Fruit fly (Drosophila melanogaster) whole organism, embryonic: Measurements from ENCODE around the gene CG9919.

Experiments
- Abd-B ChIP-seq: fragments of 200-800 bp; sonication (Bioruptor generic); optimal IDR thresholded peaks from 2 replicates; lab custom pipeline; 2018; ENCODE audit warnings: missing biosample characterization, mild to moderate bottlenecking, missing genetic modification characterization, moderate library complexity
- Asciz ChIP-seq: fragments of 200-800 bp; sonication (Bioruptor generic); optimal IDR thresholded peaks from 2 replicates; lab custom pipeline; 2017; ENCODE audit warnings: missing biosample characterization, mild to moderate bottlenecking, missing genetic modification characterization, missing genetic modification reagents
- Atf3 ChIP-seq: fragments of 200-800 bp; sonication (Bioruptor generic); optimal IDR thresholded peaks from 3 replicates; lab custom pipeline; 2016; ENCODE audit warnings: missing biosample characterization, missing genetic modification characterization
- Awh ChIP-seq: fragments of 200-800 bp; sonication (Bioruptor generic); IDR thresholded peaks from 2 replicates; pipeline ENCODE4, ENCODE4 v1.3.6; 2022; ENCODE audit warnings: missing biosample characterization, missing genetic modification characterization
- Bgb ChIP-seq: fragments of 200-800 bp; sonication (Bioruptor generic); IDR thresholded peaks from 2 replicates; pipeline ENCODE4 v1.3.6; 2022; ENCODE audit warnings: missing biosample characterization, missing genetic modification characterization; ENCODE audit not compliant: partially characterized antibody
- BtbVII ChIP-seq: fragments of 200-800 bp; sonication (Bioruptor generic); optimal IDR thresholded peaks from 3 replicates; lab custom pipeline; 2017; ENCODE audit warnings: missing biosample characterization, mild to moderate bottlenecking, missing genetic modification characterization
- CG11093 ChIP-seq: fragments of 200-800 bp; sonication (Bioruptor generic); IDR thresholded peaks from 3 replicates; pipeline ENCODE4 v1.3.6; 2022; ENCODE audit warnings: missing biosample characterization, missing genetic modification characterization
- CG13424 ChIP-seq: fragments of 200-800 bp; sonication (Bioruptor generic); optimal IDR thresholded peaks from 2 replicates; lab custom pipeline; 2019; ENCODE audit warnings: missing biosample characterization, mild to moderate bottlenecking, missing genetic modification characterization, moderate library complexity
- CG13894 ChIP-seq: fragments of 200-800 bp; sonication (Bioruptor generic); optimal IDR thresholded peaks from 3 replicates; lab custom pipeline; 2018; ENCODE audit warnings: missing biosample characterization, mild to moderate bottlenecking, missing genetic modification characterization, moderate library complexity
- CG15269 ChIP-seq: fragments of 200-800 bp; sonication (Bioruptor generic); optimal IDR thresholded peaks from 2 replicates; lab custom pipeline; 2018; ENCODE audit warnings: missing biosample characterization, mild to moderate bottlenecking, missing genetic modification characterization, moderate library complexity
- CG2202 ChIP-seq: fragments of 200-800 bp; sonication (Bioruptor generic); optimal IDR thresholded peaks from 2 replicates; lab custom pipeline; 2018; ENCODE audit warnings: missing biosample characterization, mild to moderate bottlenecking, missing genetic modification characterization
- CG34224 ChIP-seq: fragments of 200-800 bp; sonication (Bioruptor generic); IDR thresholded peaks from 3 replicates; pipeline ENCODE4 v1.3.6; 2022; ENCODE audit warnings: missing biosample characterization, missing genetic modification characterization; ENCODE audit not compliant: partially characterized antibody
- CG3847 ChIP-seq: fragments of 200-800 bp; sonication (Bioruptor generic); IDR thresholded peaks from 2 replicates; pipeline ENCODE4 v1.3.6; 2022; ENCODE audit warnings: missing biosample characterization, missing genetic modification characterization
- CG3995 ChIP-seq: fragments of 200-800 bp; sonication (Bioruptor generic); optimal IDR thresholded peaks from 3 replicates; lab custom pipeline; 2016; ENCODE audit warnings: missing biosample characterization, missing genetic modification characterization
- CG7963 ChIP-seq: fragments of 200-800 bp; sonication (Bioruptor generic); IDR thresholded peaks from 3 replicates; pipeline ENCODE4 v1.3.6; 2022; ENCODE audit warnings: missing biosample characterization, missing genetic modification characterization; ENCODE audit not compliant: partially characterized antibody
- CG8281 ChIP-seq: fragments of 200-800 bp; sonication (Bioruptor generic); optimal IDR thresholded peaks from 2 replicates; lab custom pipeline; 2018; ENCODE audit warnings: missing biosample characterization, mild to moderate bottlenecking, missing genetic modification characterization, moderate library complexity
- CG8924 ChIP-seq: fragments of 200-800 bp; optimal IDR thresholded peaks from 3 replicates; lab custom pipeline; 2019; ENCODE audit warnings: missing biosample characterization, mild to moderate bottlenecking, missing genetic modification characterization, moderate library complexity
- CG9437 ChIP-seq: fragments of 200-800 bp; sonication (Bioruptor generic); optimal IDR thresholded peaks from 2 replicates; lab custom pipeline; 2018; ENCODE audit warnings: missing biosample characterization, mild to moderate bottlenecking, missing genetic modification characterization
- Camta ChIP-seq: fragments of 200-800 bp; sonication (Bioruptor generic); optimal IDR thresholded peaks from 2 replicates; lab custom pipeline; 2016; ENCODE audit warnings: missing biosample characterization, missing genetic modification characterization
- Dek ChIP-seq: fragments of 200-800 bp; sonication (Bioruptor generic); optimal IDR thresholded peaks from 3 replicates; lab custom pipeline; 2019; ENCODE audit warnings: missing biosample characterization, mild to moderate bottlenecking, missing genetic modification characterization, moderate library complexity
- Ets97D ChIP-seq: fragments of 200-800 bp; sonication (Bioruptor generic); optimal IDR thresholded peaks from 3 replicates; lab custom pipeline; 2016; ENCODE audit warnings: missing biosample characterization, missing genetic modification characterization
- GATAe ChIP-seq: fragments of 200-800 bp; sonication (Bioruptor generic); conservative IDR thresholded peaks from 2 replicates; pipeline ENCODE4 v1.3.6; 2022; ENCODE audit warnings: missing biosample characterization, missing genetic modification characterization
- Hand ChIP-seq: fragments of 200-800 bp; sonication (Bioruptor generic); optimal IDR thresholded peaks from 2 replicates; lab custom pipeline; 2017; ENCODE audit warnings: mild to moderate bottlenecking, missing biosample characterization, missing genetic modification reagents, missing genetic modification characterization
- HmgZ ChIP-seq: fragments of 200-800 bp; sonication (Bioruptor generic); optimal IDR thresholded peaks from 2 replicates; lab custom pipeline; 2018; ENCODE audit warnings: missing biosample characterization, mild to moderate bottlenecking, missing genetic modification characterization
- MBD-R2 ChIP-seq: fragments of 200-800 bp; sonication (Bioruptor generic); IDR thresholded peaks from 2 replicates; pipeline ENCODE4 v1.3.6; 2022; ENCODE audit warnings: missing biosample characterization, missing genetic modification characterization
- Optix ChIP-seq: fragments of 200-800 bp; sonication (Bioruptor generic); IDR thresholded peaks from 3 replicates; pipeline ENCODE4 v1.3.6; 2022; ENCODE audit warnings: missing biosample characterization, missing genetic modification characterization
- Poxn ChIP-seq: fragments of 200-800 bp; sonication (Bioruptor generic); IDR thresholded peaks from 2 replicates; pipeline ENCODE4 v1.3.6; 2022; ENCODE audit warnings: missing biosample characterization, missing genetic modification characterization
- Taf1 ChIP-seq: fragments of 200-800 bp; sonication (Bioruptor generic); IDR thresholded peaks from 2 replicates; pipeline ENCODE4 v1.3.6; 2022; ENCODE audit warnings: missing biosample characterization, missing genetic modification characterization
- Usf ChIP-seq: fragments of 200-800 bp; sonication (Bioruptor generic); optimal IDR thresholded peaks from 2 replicates; lab custom pipeline; 2017; ENCODE audit warnings: missing genotype, missing biosample characterization, missing genetic modification characterization
- Vsx1 ChIP-seq: fragments of 200-800 bp; sonication (Bioruptor generic); optimal IDR thresholded peaks from 2 replicates; lab custom pipeline; 2017; ENCODE audit warnings: missing biosample characterization, mild to moderate bottlenecking, missing genetic modification characterization, missing genetic modification reagents
- Xbp1 ChIP-seq: fragments of 200-800 bp; sonication (Bioruptor generic); optimal IDR thresholded peaks from 3 replicates; lab custom pipeline; 2016; ENCODE audit warnings: missing biosample characterization, mild to moderate bottlenecking, missing genetic modification characterization
- ara ChIP-seq: fragments of 200-800 bp; sonication (Bioruptor generic); IDR thresholded peaks from 2 replicates; pipeline ENCODE4 v1.3.6; 2022; ENCODE audit warnings: missing biosample characterization, missing genetic modification characterization
- ato ChIP-seq: fragments of 200-800 bp; sonication (Bioruptor generic); IDR thresholded peaks from 2 replicates; pipeline ENCODE4 v1.3.6; 2022; ENCODE audit warnings: missing biosample characterization, missing genetic modification characterization; ENCODE audit not compliant: partially characterized antibody
- bigmax ChIP-seq: fragments of 200-800 bp; sonication (Bioruptor generic); optimal IDR thresholded peaks from 2 replicates; lab custom pipeline; 2018; ENCODE audit warnings: missing biosample characterization, mild to moderate bottlenecking, missing genetic modification characterization
- bowl ChIP-seq: fragments of 200-800 bp; sonication (Bioruptor generic); IDR thresholded peaks from 2 replicates; pipeline ENCODE4 v1.3.6; 2022; ENCODE audit warnings: missing biosample characterization, missing genetic modification characterization
- chif ChIP-seq, 2 experiments: fragments of 200-800 bp; sonication (Bioruptor generic); optimal IDR thresholded peaks; 3 replicates each; lab custom pipeline; 2016; ENCODE audit warnings: missing biosample characterization in 2 of 2, missing genetic modification characterization in 2 of 2
- chm ChIP-seq: fragments of 200-800 bp; sonication (Bioruptor generic); IDR thresholded peaks from 2 replicates; pipeline ENCODE4 v1.3.6; 2022; ENCODE audit warnings: missing biosample characterization, missing genetic modification characterization
- ci ChIP-seq: fragments of 200-800 bp; sonication (Bioruptor generic); IDR thresholded peaks from 3 replicates; pipeline ENCODE4 v1.3.6; 2022; ENCODE audit warnings: missing biosample characterization, missing genetic modification characterization
- ems ChIP-seq: fragments of 200-800 bp; sonication (Bioruptor generic); optimal IDR thresholded peaks from 3 replicates; lab custom pipeline; 2016; ENCODE audit warnings: missing biosample characterization, missing genetic modification characterization
- esg ChIP-seq: fragments of 200-800 bp; sonication (Bioruptor generic); conservative IDR thresholded peaks from 2 replicates; pipeline ENCODE4 v1.3.6; 2022; ENCODE audit warnings: missing biosample characterization, missing genetic modification characterization
- gsb ChIP-seq: fragments of 200-800 bp; sonication (Bioruptor generic); IDR thresholded peaks from 2 replicates; pipeline ENCODE4 v1.3.6; 2022; ENCODE audit warnings: missing biosample characterization, missing genetic modification characterization
- hbn ChIP-seq: fragments of 200-800 bp; sonication (Bioruptor generic); IDR thresholded peaks from 2 replicates; pipeline ENCODE4 v1.3.6; 2022; ENCODE audit warnings: missing biosample characterization, missing genetic modification characterization; ENCODE audit not compliant: partially characterized antibody
- hkb ChIP-seq, 2 experiments: fragments of 200-800 bp in 1 of 2; fragments of >200 bp in 1 of 2; sonication (Bioruptor generic) in 1 of 2; IDR thresholded peaks in 1 of 2; optimal IDR thresholded peaks in 1 of 2; 2 replicates each; pipeline versions ENCODE4 v1.3.6 to Lab custom; 2017 to 2022; ENCODE audit warnings: missing biosample characterization in 1 of 2, missing genetic modification characterization in 1 of 2
- lmd ChIP-seq: fragments of 200-800 bp; sonication (Bioruptor generic); IDR thresholded peaks from 2 replicates; pipeline ENCODE4 v1.3.6; 2022; ENCODE audit warnings: missing biosample characterization, missing genetic modification characterization
- lola ChIP-seq, 3 experiments: fragments of >200 bp in 2 of 3; fragments of 200-800 bp in 1 of 3; sonication (Bioruptor generic) in 1 of 3; optimal IDR thresholded peaks; 2 replicates each; lab custom pipeline; 2017 to 2019; ENCODE audit warnings: missing biosample characterization in 3 of 3, missing genetic modification characterization in 3 of 3, mild to moderate bottlenecking in 1 of 3, moderate library complexity in 1 of 3
- pnt ChIP-seq: fragments of 200-800 bp; sonication (Bioruptor generic); optimal IDR thresholded peaks from 3 replicates; lab custom pipeline; 2016; ENCODE audit warnings: missing biosample characterization, missing genetic modification characterization
- psq ChIP-seq: fragments of 200-800 bp; sonication (Bioruptor generic); optimal IDR thresholded peaks from 2 replicates; lab custom pipeline; 2017; ENCODE audit warnings: missing biosample characterization, missing genetic modification characterization
- sens ChIP-seq: fragments of 200-800 bp; sonication (Bioruptor generic); peaks from one replicate; lab custom pipeline; 2016; ENCODE audit warnings: missing biosample characterization, missing genetic modification characterization
- twi ChIP-seq: fragments of 200-800 bp; optimal IDR thresholded peaks from 2 replicates; lab custom pipeline; 2019; ENCODE audit warnings: missing biosample characterization, mild to moderate bottlenecking, missing genetic modification characterization, moderate library complexity
- vnd ChIP-seq: fragments of 200-800 bp; sonication (Bioruptor generic); IDR thresholded peaks from 3 replicates; pipeline ENCODE4 v1.3.6; 2022; ENCODE audit warnings: missing biosample characterization, missing genetic modification characterization; ENCODE audit not compliant: partially characterized antibody
- wdn ChIP-seq: fragments of 200-800 bp; sonication (Bioruptor generic); IDR thresholded peaks from 2 replicates; pipeline ENCODE4 v1.3.6; 2022; ENCODE audit warnings: missing biosample characterization, missing genetic modification characterization

Gene CG9919

dm6 chrX:16323063-16323462 is 7.5 kb downstream of the CG9919 start, which contains the start of the genes CG9917 and CG32579 (continued):
- TF ChIP-seq Usf (no peak), Atf3 (no peak), CG13894 (tag; lab: Kevin White, UChicago) (peak; percentile 37), BtbVII (GFP tag; lab: Kevin White, UChicago) (no peak), CG13424 (no peak), Vsx1 (no peak), CG15269 (tag; lab: Kevin White, UChicago) (no peak), ara (GFP tag; lab: Robert Waterston, UW) (no peak), Xbp1 (GFP tag; lab: Kevin White, UChicago) (no peak), esg (GFP tag; lab: Robert Waterston, UW) (no peak), Poxn (GFP tag; lab: Robert Waterston, UW) (no peak), hbn (GFP tag; lab: Robert Waterston, UW) (peak; percentile 76), Ets97D (GFP tag; lab: Kevin White, UChicago) (peak; percentile 55), CG9437 (GFP tag; lab: Kevin White, UChicago) (no peak), lmd (GFP tag; lab: Robert Waterston, UW) (no peak), ci (GFP tag; lab: Robert Waterston, UW) (no peak; the same call in 2 of the 3 replicates), Awh (GFP tag; lab: Robert Waterston, UW) (no peak), MBD-R2 (peak; percentile 84), CG8924 (tag; lab: Kevin White, UChicago) (no peak), CG3995 (GFP tag; lab: Kevin White, UChicago) (peak; percentile 80), Asciz (no peak), CG11093 (GFP tag; lab: Robert Waterston, UW) (no peak), ato (peak; percentile 81), hkb (optimal IDR thresholded peaks at IDR 0.05; lab: Kevin White, UChicago) (no peak), hkb (GFP tag; IDR thresholded peaks at IDR 0.05; lab: Robert Waterston, UW) (no peak), CG2202 (no peak), vnd (peak; percentile 65; the same call in 2 of the 3 replicates), ems (no peak), CG34224 (GFP tag; lab: Robert Waterston, UW) (peak; percentile 81), CG8281 (tag; lab: Kevin White, UChicago) (no peak), twi (tag; lab: Kevin White, UChicago) (no peak), Optix (GFP tag; lab: Robert Waterston, UW) (no peak), bowl (GFP tag; lab: Robert Waterston, UW) (no peak), lola (GFP tag; optimal IDR thresholded peaks at IDR 0.05; lab: Kevin White, UChicago) (no peak), chm (GFP tag; lab: Robert Waterston, UW) (no peak), Bgb (GFP tag; lab: Robert Waterston, UW) (peak; percentile 90), CG7963 (peak; percentile 79), Taf1 (GFP tag; lab: Robert Waterston, UW) (no peak), Camta (no peak), sens (GFP tag; lab: Kevin White, UChicago) (peak; percentile 72), chif (GFP tag; optimal IDR thresholded peaks at IDR 0.05; lab: Kevin White, UChicago) (no peak), gsb (no peak), Hand (GFP tag; lab: Kevin White, UChicago) (no peak), GATAe (GFP tag; lab: Robert Waterston, UW) (no peak), bigmax (GFP tag; lab: Kevin White, UChicago) (no peak), CG3847 (GFP tag; lab: Robert Waterston, UW) (0 out of 2 replicates have a peak, but pooled peaks have one; percentile 19), HmgZ (peak; percentile 67), wdn (no peak), pnt (GFP tag; lab: Kevin White, UChicago) (no peak), Dek (no peak), Abd-B (GFP tag; lab: Kevin White, UChicago) (no peak), psq (GFP tag; lab: Kevin White, UChicago) (no peak)
